Worm (Caenorhabditis elegans) whole organism, L4/young adult: ENCODE data around the gene K07H8.12.

Experiments used
- W03F9.2 ChIP-seq: fragments of 150-350 bp; optimal IDR thresholded peaks from 2 replicates; lab custom pipeline; 2014; ENCODE audit warnings: missing biosample characterization, missing genetic modification characterization
- him-1 ChIP-seq: sonication (generic microtip); optimal IDR thresholded peaks from 2 replicates; lab custom pipeline; 2016; ENCODE audit warnings: missing genotype, missing genetic modification reagents, missing genetic modification characterization, missing compliant biosample characterization

DNA sequence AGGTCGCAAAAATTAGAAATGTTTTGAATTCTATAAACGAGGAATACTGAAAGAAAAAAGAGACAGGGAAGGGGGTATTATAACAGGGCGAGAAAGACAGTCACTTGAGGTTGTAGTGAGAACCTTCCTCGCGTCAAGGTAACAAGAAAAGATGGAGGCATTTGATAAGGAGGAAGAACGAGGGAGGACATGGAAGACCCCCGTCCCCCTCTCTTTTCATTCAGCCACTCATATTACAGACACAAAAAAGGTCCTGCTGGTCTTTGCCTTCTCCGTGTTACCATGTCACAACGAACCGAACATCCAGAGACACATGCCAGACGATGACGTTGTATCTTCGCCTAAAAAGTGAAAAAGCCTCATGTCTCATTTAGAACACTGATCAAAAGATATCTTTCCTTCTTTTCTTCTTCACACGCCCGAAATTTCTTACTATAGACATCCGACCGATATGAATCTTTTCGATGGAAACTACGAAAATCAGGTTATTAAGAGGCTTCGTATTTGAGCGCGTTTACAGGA, 35.1 kb downstream of the K07H8.12 start:
- TF ChIP-seq him-1 (tag; lab: Kevin White, UChicago): no peak
- no peak for TF ChIP-seq W03F9.2 (tag; lab: Kevin White, UChicago)
